Worm (Caenorhabditis elegans) whole organism, L1 larva: ENCODE data around the gene ZK686.2.

Experiments used
- C04F5.9 ChIP-seq: sonication (generic microtip); optimal IDR thresholded peaks from 2 replicates; lab custom pipeline; 2016; ENCODE audit warnings: missing genetic modification characterization, missing compliant biosample characterization
- Y116A8C.19 ChIP-seq: sonication (generic microtip); optimal IDR thresholded peaks from 2 replicates; lab custom pipeline; 2016; ENCODE audit warnings: missing compliant biosample characterization, missing genetic modification characterization, borderline replicate concordance
- aly-2 ChIP-seq: fragments of 150-350 bp; optimal IDR thresholded peaks from 2 replicates; lab custom pipeline; 2014; ENCODE audit warnings: missing biosample characterization, missing genetic modification characterization
- blmp-1 ChIP-seq: fragments of 150-350 bp; optimal IDR thresholded peaks from 2 replicates; lab custom pipeline; 2014; ENCODE audit warnings: missing biosample characterization, missing genetic modification characterization
- ceh-63 ChIP-seq: fragments of 200-800 bp; sonication (Bioruptor generic); optimal IDR thresholded peaks from 2 replicates; lab custom pipeline; 2018; ENCODE audit warnings: mild to moderate bottlenecking, missing genetic modification characterization, missing compliant biosample characterization
- dsc-1 ChIP-seq: sonication (generic microtip); optimal IDR thresholded peaks from 2 replicates; lab custom pipeline; 2016; ENCODE audit warnings: mild to moderate bottlenecking, missing genetic modification characterization, missing compliant biosample characterization
- efl-1 ChIP-seq, 4 experiments: fragments of 150-350 bp; optimal IDR thresholded peaks in 3 of 4; peaks in 1 of 4; 1 replicate in 1 of 4; 2 replicates in 3 of 4; lab custom pipeline; 2014; ENCODE audit warnings: missing biosample characterization in 2 of 4, missing genetic modification characterization in 2 of 4, missing genetic modification reagents in 2 of 4
- egl-13 ChIP-seq: sonication (generic microtip); optimal IDR thresholded peaks from 2 replicates; lab custom pipeline; 2016; ENCODE audit warnings: missing genotype, missing genetic modification reagents, missing genetic modification characterization, missing compliant biosample characterization
- elt-2 ChIP-seq: sonication (generic microtip); optimal IDR thresholded peaks from 2 replicates; lab custom pipeline; 2016; ENCODE audit warnings: missing genetic modification characterization, mild to moderate bottlenecking, inconsistent platforms, missing compliant biosample characterization, missing genetic modification reagents
- ets-5 ChIP-seq: fragments of 200-800 bp; sonication (Bioruptor generic); IDR thresholded peaks from 2 replicates; pipeline ENCODE4 v1.3.6; 2022; ENCODE audit warnings: missing genetic modification characterization, missing compliant biosample characterization
- fkh-4 ChIP-seq: sonication (generic microtip); optimal IDR thresholded peaks from 2 replicates; lab custom pipeline; 2016; ENCODE audit warnings: missing compliant biosample characterization, missing genetic modification characterization, borderline replicate concordance
- fkh-8 ChIP-seq: sonication (generic microtip); optimal IDR thresholded peaks from 2 replicates; lab custom pipeline; 2016; ENCODE audit warnings: mild to moderate bottlenecking, missing genetic modification characterization, missing compliant biosample characterization
- irx-1 ChIP-seq: sonication (generic microtip); optimal IDR thresholded peaks from 2 replicates; lab custom pipeline; 2016; ENCODE audit warnings: missing genetic modification characterization, missing compliant biosample characterization
- lin-14 ChIP-seq: fragments of 200-800 bp; sonication (Bioruptor generic); optimal IDR thresholded peaks from 2 replicates; lab custom pipeline; 2018; ENCODE audit warnings: mild to moderate bottlenecking, missing genetic modification characterization, moderate library complexity, missing compliant biosample characterization
- lir-3 ChIP-seq: sonication (generic microtip); optimal IDR thresholded peaks from 2 replicates; lab custom pipeline; 2016; ENCODE audit warnings: mild to moderate bottlenecking, missing genetic modification characterization, moderate library complexity, missing compliant biosample characterization; ENCODE audit not compliant: poor library complexity
- lsy-2 ChIP-seq, 2 experiments: fragments of 150-350 bp; optimal IDR thresholded peaks; 2 replicates each; lab custom pipeline; 2014; ENCODE audit warnings: missing biosample characterization in 2 of 2, missing genetic modification characterization in 2 of 2
- mab-9 ChIP-seq: fragments of 200-800 bp; sonication (Bioruptor generic); IDR thresholded peaks from 2 replicates; pipeline ENCODE4 v1.3.6; 2022; ENCODE audit warnings: missing genetic modification reagents, missing genetic modification characterization, missing compliant biosample characterization
- mdl-1 ChIP-seq, 2 experiments: fragments of 150-350 bp; optimal IDR thresholded peaks; 2 replicates each; lab custom pipeline; 2014 to 2017; ENCODE audit warnings: missing biosample characterization in 2 of 2, missing genetic modification characterization in 2 of 2, inconsistent platforms in 1 of 2
- nhr-19 ChIP-seq: fragments of 200-800 bp; sonication (Bioruptor generic); conservative IDR thresholded peaks from 2 replicates; pipeline ENCODE4 v1.3.6; 2022; ENCODE audit warnings: missing genetic modification characterization, missing compliant biosample characterization
- nhr-28 ChIP-seq: fragments of 150-350 bp; optimal IDR thresholded peaks from 2 replicates; lab custom pipeline; 2014; ENCODE audit warnings: missing biosample characterization, missing genetic modification characterization
- nhr-47 ChIP-seq: sonication (generic microtip); optimal IDR thresholded peaks from 2 replicates; lab custom pipeline; 2016; ENCODE audit warnings: mild to moderate bottlenecking, missing genetic modification characterization, moderate library complexity, missing compliant biosample characterization
- nhr-71 ChIP-seq: sonication (generic microtip); optimal IDR thresholded peaks from 2 replicates; lab custom pipeline; 2016; ENCODE audit warnings: mild to moderate bottlenecking, missing genetic modification characterization, moderate library complexity, missing compliant biosample characterization
- nhr-85 ChIP-seq: sonication (generic microtip); peaks from one replicate; lab custom pipeline; 2016; ENCODE audit warnings: missing genetic modification characterization, inconsistent platforms, missing compliant biosample characterization
- nhr-90 ChIP-seq: sonication (generic microtip); optimal IDR thresholded peaks from 2 replicates; lab custom pipeline; 2016; ENCODE audit warnings: mild to moderate bottlenecking, missing genetic modification characterization, missing compliant biosample characterization; ENCODE audit not compliant: poor library complexity
- rnt-1 ChIP-seq: sonication (generic microtip); optimal IDR thresholded peaks from 2 replicates; lab custom pipeline; 2016; ENCODE audit warnings: mild to moderate bottlenecking, missing genetic modification characterization, moderate library complexity, missing compliant biosample characterization
- skn-1 ChIP-seq: fragments of 150-350 bp; optimal IDR thresholded peaks from 2 replicates; lab custom pipeline; 2014; ENCODE audit warnings: missing biosample characterization, missing genetic modification characterization
- snu-23 ChIP-seq: sonication (generic microtip); optimal IDR thresholded peaks from 2 replicates; lab custom pipeline; 2016; ENCODE audit warnings: missing genetic modification characterization, missing compliant biosample characterization
- tbx-2 ChIP-seq: sonication (generic microtip); optimal IDR thresholded peaks from 2 replicates; lab custom pipeline; 2016; ENCODE audit warnings: missing genetic modification characterization, missing compliant biosample characterization
- unc-130 ChIP-seq: fragments of 150-350 bp; optimal IDR thresholded peaks from 2 replicates; lab custom pipeline; 2017; ENCODE audit warnings: missing biosample characterization, missing genetic modification characterization, inconsistent platforms
- vab-15 ChIP-seq: sonication (generic microtip); optimal IDR thresholded peaks from 2 replicates; lab custom pipeline; 2017; ENCODE audit warnings: missing genotype, mild to moderate bottlenecking, missing genetic modification characterization, missing compliant biosample characterization
- xbp-1 ChIP-seq: sonication (generic microtip); optimal IDR thresholded peaks from 2 replicates; lab custom pipeline; 2016; ENCODE audit warnings: missing genetic modification characterization, missing compliant biosample characterization
- ztf-11 ChIP-seq, 2 experiments: sonication (generic microtip); optimal IDR thresholded peaks; 2 replicates each; lab custom pipeline; 2016 to 2017; ENCODE audit warnings: missing genetic modification characterization in 2 of 2, missing biosample characterization in 1 of 2, missing compliant biosample characterization in 1 of 2

Gene ZK686.2

ce11 chrIII:7780566-7781238, 14.8 kb upstream of the ZK686.2 start (continued):
- TF ChIP-seq aly-2 (tag; lab: Kevin White, UChicago), result no peak
- TF ChIP-seq, all 84 proteins: peak for 9

- TF ChIP-seq irx-1 (tag; lab: Kevin White, UChicago) (no peak), lsy-2 (tag; optimal IDR thresholded peaks at IDR 0.05; lab: Kevin White, UChicago) (peak in 1 of 2 experiments; percentile 58), mab-9 (GFP tag; lab: Robert Waterston, UW) (no peak)
Observed at ce11 chrIII:7779313-7779712, 13.5 kb upstream of the ZK686.2 start.

ce11 chrIII:7778530-7778929, 12.7 kb upstream of the ZK686.2 start:
- TF ChIP-seq rnt-1 (tag; lab: Kevin White, UChicago), result peak; percentile 65
- TF ChIP-seq lin-14 (GFP tag; lab: Kevin White, UChicago), result peak; percentile 31
- peak; percentile 40 for TF ChIP-seq unc-130 (tag; lab: Kevin White, UChicago)
- no peak for TF ChIP-seq egl-13 (tag; lab: Kevin White, UChicago)
- TF ChIP-seq nhr-71 (tag; lab: Kevin White, UChicago), result peak; percentile 30
- no peak for TF ChIP-seq ceh-63 (GFP tag; lab: Kevin White, UChicago)
- peak; percentile 38 for TF ChIP-seq nhr-85 (tag; lab: Kevin White, UChicago)
- TF ChIP-seq lsy-2 (tag; optimal IDR thresholded peaks at IDR 0.05; lab: Kevin White, UChicago), result peak; percentile 68 to 83
- TF ChIP-seq snu-23 (GFP tag; lab: Kevin White, UChicago), result peak; percentile 4
- TF ChIP-seq, all 84 proteins: peak for 7

- no peak for TF ChIP-seq skn-1 (tag; lab: Kevin White, UChicago)
- TF ChIP-seq xbp-1 (tag; lab: Kevin White, UChicago), result no peak
- TF ChIP-seq nhr-85 (tag; lab: Kevin White, UChicago), result no peak
- no peak for TF ChIP-seq fkh-8 (tag; lab: Kevin White, UChicago)
- no peak for TF ChIP-seq blmp-1 (tag; lab: Kevin White, UChicago)
- no peak for TF ChIP-seq nhr-28 (tag; lab: Kevin White, UChicago)
- TF ChIP-seq elt-2, result no peak
- TF ChIP-seq C04F5.9, result no peak
- TF ChIP-seq nhr-90, result no peak
- TF ChIP-seq nhr-19, result no peak
- TF ChIP-seq lir-3 (tag; lab: Kevin White, UChicago), result no peak
- no peak for TF ChIP-seq mdl-1 (tag; optimal IDR thresholded peaks at IDR 0.05; lab: Kevin White, UChicago)
- TF ChIP-seq dsc-1, result no peak
- TF ChIP-seq nhr-71 (tag; lab: Kevin White, UChicago), result no peak
- TF ChIP-seq nhr-47 (tag; lab: Kevin White, UChicago), result no peak
- no peak for TF ChIP-seq ets-5
- no peak for TF ChIP-seq egl-13 (tag; lab: Kevin White, UChicago)
- TF ChIP-seq tbx-2 (tag; lab: Kevin White, UChicago), result no peak
- no peak for TF ChIP-seq fkh-4 (tag; lab: Kevin White, UChicago)
- TF ChIP-seq, all 84 proteins: peak for 0
Observed at ce11 chrIII:7775983-7776440, 10.2 kb upstream of the ZK686.2 start, which contains the start of gene bath-15. TSS of gene bath-15 (minus strand) at chrIII:7776033.

- no peak for TF ChIP-seq Y116A8C.19 (tag; lab: Kevin White, UChicago)
- TF ChIP-seq ets-5, result no peak
- TF ChIP-seq tbx-2 (tag; lab: Kevin White, UChicago), result no peak
- TF ChIP-seq vab-15 (tag; lab: Kevin White, UChicago), result no peak
- TF ChIP-seq, all 84 proteins: peak for 0
Observed at ce11 chrIII:7773791-7774190, 7.9 kb upstream of the ZK686.2 start.

- TF ChIP-seq ztf-11 (tag; optimal IDR thresholded peaks at IDR 0.05; lab: Kevin White, UChicago) (no peak), efl-1 (optimal IDR thresholded peaks at IDR 0.05; lab: Kevin White, UChicago) (no peak), efl-1 (GFP tag; optimal IDR thresholded peaks at IDR 0.05 in 1 of 2; lab: Kevin White, UChicago) (peak in 1 of 2 experiments; percentile 89)
Observed at ce11 chrIII:7772901-7773300, 7.0 kb upstream of the ZK686.2 start, which contains the start of the genes ZK686.6 and ZK686.1. TSS of gene ZK686.6 (minus strand) at chrIII:7773001. TSS of gene ZK686.1 (plus strand) at chrIII:7773134.
